Worm (Caenorhabditis elegans): ENCODE data around the gene inx-9.

DNA sequence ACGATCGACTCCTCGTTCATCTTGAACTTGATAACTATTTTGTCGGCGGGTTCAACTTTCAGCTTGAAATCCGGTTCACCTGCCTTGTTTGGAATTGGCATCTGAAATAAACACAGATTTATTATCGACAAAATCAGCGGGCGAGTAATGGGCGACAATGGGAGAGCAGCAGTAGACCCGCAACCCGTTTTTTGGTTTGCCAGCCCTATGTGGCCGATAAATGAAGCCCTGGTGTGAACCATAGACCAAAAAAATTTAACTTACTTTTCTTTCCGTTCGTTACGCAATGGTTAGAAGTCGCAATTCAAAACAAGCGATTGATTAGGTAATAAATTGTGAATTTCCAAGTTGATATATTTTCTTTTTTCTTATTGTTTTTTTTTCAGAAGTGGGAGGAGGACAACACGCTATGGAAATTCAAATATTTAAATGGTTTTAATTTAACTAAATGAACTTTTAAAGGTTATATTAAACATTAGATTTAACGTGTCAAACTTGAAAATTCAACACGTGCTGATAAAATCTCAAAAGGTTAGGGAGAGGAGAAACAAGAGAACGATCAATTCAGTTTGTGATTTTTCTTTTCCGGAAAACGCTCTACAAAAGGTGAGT, 27.6 kb downstream of the inx-9 start, which contains the start of the genes T22B3.3 and alg-3:
- TF ChIP-seq nhr-77 (tag; optimal IDR thresholded peaks at IDR 0.05) (no peak), ceh-82 (tag; optimal IDR thresholded peaks at IDR 0.05) (no peak), grh-1 (GFP tag; IDR thresholded peaks at IDR 0.05) (no peak), nhr-90 (tag; optimal IDR thresholded peaks at IDR 0.05; ENCODE audit: poor library complexity) (no peak), efl-3 (GFP tag; optimal IDR thresholded peaks at IDR 0.05) (no peak), mdl-1 (tag; optimal IDR thresholded peaks at IDR 0.05) (no peak), nhr-237 (tag; optimal IDR thresholded peaks at IDR 0.05) (no peak), elt-2 (tag; optimal IDR thresholded peaks at IDR 0.05) (no peak), efl-1 (optimal IDR thresholded peaks at IDR 0.05) (no peak), efl-1 (GFP tag; optimal IDR thresholded peaks at IDR 0.05 in 1 of 2) (no peak), zag-1 (tag; optimal IDR thresholded peaks at IDR 0.05) (no peak), skn-1 (tag; optimal IDR thresholded peaks at IDR 0.05) (no peak), pqm-1 (tag; optimal IDR thresholded peaks at IDR 0.05) (no peak)

Measured in whole organism, L1 larva.